Worm (Caenorhabditis elegans): ENCODE results near the gene oac-31.
A peak's percentile ranks its signal among the peaks of the same experiment; 100 is the strongest.

The oac-31 gene

DNA sequence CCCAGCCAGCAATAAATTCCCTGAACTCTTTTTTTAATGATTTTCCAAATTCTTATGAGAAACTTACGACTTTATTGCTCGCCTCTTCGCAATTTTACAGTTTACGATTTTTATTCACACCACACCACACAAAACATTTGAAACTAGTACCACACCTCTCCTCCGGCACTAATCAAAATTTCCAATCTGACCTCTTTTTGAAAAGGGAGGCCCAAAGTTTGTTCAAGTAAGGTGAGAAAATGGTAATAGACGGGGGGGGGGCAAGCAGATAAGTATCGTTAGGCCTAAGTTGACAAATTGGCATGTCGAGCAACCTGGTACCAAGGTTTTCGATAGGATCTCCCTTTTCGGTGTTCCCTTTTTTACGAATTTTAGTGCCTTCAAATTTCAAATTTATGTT is 38.1 kb upstream of the oac-31 start:
- TF ChIP-seq ceh-31 (tag; optimal IDR thresholded peaks at IDR 0.05): no peak
- TF ChIP-seq pha-4 (tag; optimal IDR thresholded peaks at IDR 0.05): no peak
- TF ChIP-seq odd-2 (tag; optimal IDR thresholded peaks at IDR 0.05): no peak
- no peak for TF ChIP-seq pha-2 (tag; optimal IDR thresholded peaks at IDR 0.05)
- TF ChIP-seq rnt-1 (tag; optimal IDR thresholded peaks at IDR 0.05): no peak
- TF ChIP-seq ama-1 (optimal IDR thresholded peaks at IDR 0.05): no peak
- TF ChIP-seq lim-6 (tag; optimal IDR thresholded peaks at IDR 0.05): no peak
- TF ChIP-seq lin-11 (tag; optimal IDR thresholded peaks at IDR 0.05): no peak
- no peak for TF ChIP-seq ceh-24 (tag; optimal IDR thresholded peaks at IDR 0.05)
- no peak for TF ChIP-seq ceh-6 (GFP tag; optimal IDR thresholded peaks at IDR 0.05)
- TF ChIP-seq K02D7.2 (tag; optimal IDR thresholded peaks at IDR 0.05): no peak
- TF ChIP-seq pag-3 (tag; optimal IDR thresholded peaks at IDR 0.05; ENCODE audit: borderline replicate concordance): no peak
- TF ChIP-seq npax-4 (tag; optimal IDR thresholded peaks at IDR 0.05): no peak
- no peak for TF ChIP-seq F13H6.1 (tag; optimal IDR thresholded peaks at IDR 0.05)
- TF ChIP-seq pqm-1 (tag; optimal IDR thresholded peaks at IDR 0.05): no peak
- TF ChIP-seq nhr-11 (tag; optimal IDR thresholded peaks at IDR 0.05): no peak
- no peak for TF ChIP-seq mec-3 (tag; optimal IDR thresholded peaks at IDR 0.05; ENCODE audit: borderline replicate concordance)
- TF ChIP-seq nhr-232 (tag; optimal IDR thresholded peaks at IDR 0.05): no peak
- no peak for TF ChIP-seq hlh-8 (tag; optimal IDR thresholded peaks at IDR 0.05)
- TF ChIP-seq sdc-2 (tag; optimal IDR thresholded peaks at IDR 0.05): no peak

DNA sequence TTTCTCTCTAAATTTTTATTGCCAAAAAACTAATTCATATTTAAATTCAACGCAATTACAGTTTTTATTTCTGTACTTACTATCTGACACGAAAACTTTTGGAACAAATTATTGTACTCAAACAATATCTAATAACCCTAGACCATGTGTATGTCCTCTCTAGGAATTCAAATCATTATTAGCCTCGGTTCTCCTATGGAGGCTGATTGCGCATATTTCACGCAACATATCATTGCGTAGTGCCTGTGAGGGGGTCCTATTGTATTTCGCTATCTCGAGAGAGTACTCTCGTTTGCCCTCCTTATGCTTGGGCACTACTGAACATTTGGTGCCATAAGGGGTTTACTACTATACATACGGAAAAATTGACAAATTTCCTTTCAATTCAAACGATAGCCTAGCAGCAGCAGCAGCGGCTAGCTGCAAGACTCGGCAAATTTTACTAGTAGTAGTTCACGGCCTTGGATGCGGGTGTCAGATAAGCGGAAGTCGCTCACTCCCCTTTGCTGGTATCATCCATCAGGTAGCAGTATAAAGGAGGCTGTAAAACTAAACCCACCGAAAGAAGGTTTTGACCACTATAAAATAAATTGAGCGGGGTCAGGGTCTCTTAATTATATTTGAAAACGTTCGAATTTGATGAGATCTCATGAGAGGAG is 37.0 kb upstream of the oac-31 start:
- no peak for TF ChIP-seq hlh-30 (tag; optimal IDR thresholded peaks at IDR 0.05; ENCODE audit: insufficient read depth)
- TF ChIP-seq elt-2 (tag; optimal IDR thresholded peaks at IDR 0.05): no peak
- no peak for TF ChIP-seq dve-1 (tag; optimal IDR thresholded peaks at IDR 0.05)
- no peak for TF ChIP-seq ceh-22 (tag; optimal IDR thresholded peaks at IDR 0.05)
- TF ChIP-seq T23F11.4 (GFP tag; optimal IDR thresholded peaks at IDR 0.05): no peak
- no peak for TF ChIP-seq sox-2 (GFP tag; IDR thresholded peaks at IDR 0.05)
- TF ChIP-seq ceh-2 (tag; optimal IDR thresholded peaks at IDR 0.05): no peak

DNA sequence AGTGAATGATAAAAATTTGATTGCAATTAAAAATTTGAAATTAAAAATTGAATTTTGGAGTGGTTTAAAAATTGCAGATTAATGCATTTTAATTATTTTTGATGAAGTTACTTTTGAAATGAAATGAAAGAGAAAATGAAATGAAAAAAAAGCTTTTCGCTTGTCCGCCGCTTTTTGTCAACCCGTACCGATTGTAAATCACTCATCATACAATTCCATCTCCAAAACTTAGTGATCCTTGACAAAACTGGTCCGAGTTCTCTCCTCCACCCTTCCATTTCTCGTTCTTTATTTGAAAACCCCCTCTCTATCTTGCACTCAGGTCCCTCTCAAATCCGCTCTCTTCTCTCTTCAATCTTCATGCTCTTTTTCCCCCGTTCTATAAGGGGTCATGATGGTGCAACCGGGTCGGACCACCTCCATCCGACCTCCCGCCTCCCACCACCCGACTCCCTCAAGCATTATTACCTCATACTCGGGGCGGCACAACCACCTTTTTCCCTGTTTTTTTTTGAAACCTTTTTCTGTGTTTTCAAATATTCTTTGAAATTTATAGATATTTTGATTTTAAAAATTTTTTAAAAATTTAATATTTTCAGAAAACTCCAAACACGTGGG is 35.5 kb upstream of the oac-31 start:
- no peak for TF ChIP-seq pqm-1 (tag; optimal IDR thresholded peaks at IDR 0.05)

DNA sequence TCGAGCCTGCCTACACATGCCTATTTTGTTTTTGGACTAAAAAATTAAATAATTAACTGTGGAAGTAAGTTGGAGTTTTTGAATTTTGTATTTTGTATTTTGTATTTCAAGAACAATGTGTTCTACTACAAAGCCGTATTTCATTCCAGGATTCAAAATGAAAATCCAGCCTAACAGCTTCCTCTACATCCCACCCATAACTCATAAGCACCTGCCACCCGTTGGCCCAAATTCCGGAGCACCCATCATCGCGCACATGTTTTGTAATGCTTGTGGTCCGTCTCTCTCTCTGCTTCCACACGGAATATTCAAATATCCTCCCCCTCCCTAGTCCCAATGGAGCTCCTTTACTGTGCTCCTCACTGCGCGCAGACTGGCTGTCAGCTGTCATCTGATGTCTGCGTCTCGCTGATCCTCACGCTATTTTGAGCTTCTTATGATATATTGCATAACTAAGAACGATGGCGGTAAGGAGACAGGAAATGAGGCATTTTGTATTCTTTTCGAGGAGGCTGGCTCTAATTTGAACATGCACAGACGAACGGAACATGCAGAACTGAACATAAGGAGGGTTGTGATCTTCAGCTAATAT is 33.9 kb upstream of the oac-31 start:
- TF ChIP-seq hlh-30 (tag; optimal IDR thresholded peaks at IDR 0.05; ENCODE audit: insufficient read depth) (peak; percentile 14), nfya-1 (tag; optimal IDR thresholded peaks at IDR 0.05) (peak; percentile 21), ceh-14 (tag; optimal IDR thresholded peaks at IDR 0.05) (no peak), unc-3 (GFP tag; conservative IDR thresholded peaks at IDR 0.05) (no peak), unc-3 (tag; optimal IDR thresholded peaks at IDR 0.05) (no peak), nhr-232 (tag; optimal IDR thresholded peaks at IDR 0.05) (no peak), dve-1 (tag; optimal IDR thresholded peaks at IDR 0.05) (no peak), ceh-18 (tag; optimal IDR thresholded peaks at IDR 0.05) (no peak), sdc-2 (tag; optimal IDR thresholded peaks at IDR 0.05) (no peak), eyg-1 (tag; optimal IDR thresholded peaks at IDR 0.05) (no peak), npax-4 (tag; optimal IDR thresholded peaks at IDR 0.05) (no peak), ceh-48 (tag; optimal IDR thresholded peaks at IDR 0.05) (no peak), ceh-19 (GFP tag; optimal IDR thresholded peaks at IDR 0.05) (no peak), pqm-1 (tag; optimal IDR thresholded peaks at IDR 0.05) (no peak), ref-2 (tag; optimal IDR thresholded peaks at IDR 0.05) (peak; percentile 21), ets-4 (tag; optimal IDR thresholded peaks at IDR 0.05) (no peak), T23F11.4 (GFP tag; optimal IDR thresholded peaks at IDR 0.05) (no peak), ceh-31 (tag; optimal IDR thresholded peaks at IDR 0.05) (peak; percentile 6), sox-4 (tag; optimal IDR thresholded peaks at IDR 0.05) (no peak), unc-86 (tag; optimal IDR thresholded peaks at IDR 0.05) (no peak), ceh-22 (tag; optimal IDR thresholded peaks at IDR 0.05) (no peak), Y22D7AL.16 (tag; optimal IDR thresholded peaks at IDR 0.05) (no peak), C08G9.2 (tag; optimal IDR thresholded peaks at IDR 0.05) (no peak), ceh-9 (tag; optimal IDR thresholded peaks at IDR 0.05) (no peak), fax-1 (tag; optimal IDR thresholded peaks at IDR 0.05) (no peak), pha-2 (tag; optimal IDR thresholded peaks at IDR 0.05) (no peak), ztf-16 (tag; optimal IDR thresholded peaks at IDR 0.05) (no peak), pax-1 (tag; optimal IDR thresholded peaks at IDR 0.05) (no peak), ahr-1 (tag; optimal IDR thresholded peaks at IDR 0.05) (no peak)

Data from whole organism, late embryonic.